Worm (Caenorhabditis elegans) whole organism, L4 larva: Measurements from ENCODE around the gene srh-41.

Experiments
- ama-1 ChIP-seq: fragments of 150-350 bp; optimal IDR thresholded peaks from 2 replicates; lab custom pipeline; 2014; ENCODE audit warnings: inconsistent platforms, mixed read lengths
- ceh-28 ChIP-seq: fragments of 150-350 bp; optimal IDR thresholded peaks from 2 replicates; lab custom pipeline; 2014; ENCODE audit warnings: missing biosample characterization, missing genetic modification reagents, missing genetic modification characterization
- dve-1 ChIP-seq: sonication (generic microtip); optimal IDR thresholded peaks from 2 replicates; lab custom pipeline; 2017; ENCODE audit warnings: antibody characterized with exemption, mild to moderate bottlenecking, missing genetic modification characterization, missing compliant biosample characterization; ENCODE audit not compliant: insufficient read depth
- lin-39 ChIP-seq: fragments of 150-350 bp; optimal IDR thresholded peaks from 2 replicates; lab custom pipeline; 2014; ENCODE audit warnings: missing biosample characterization, missing genetic modification reagents, missing genetic modification characterization
- nhr-25 ChIP-seq: sonication (generic microtip); optimal IDR thresholded peaks from 2 replicates; lab custom pipeline; 2017; ENCODE audit warnings: missing genetic modification characterization, mild to moderate bottlenecking, missing compliant biosample characterization, antibody characterized with exemption, moderate library complexity, borderline replicate concordance; ENCODE audit not compliant: insufficient read depth
- nhr-48 ChIP-seq: sonication (generic microtip); optimal IDR thresholded peaks from 2 replicates; lab custom pipeline; 2016; ENCODE audit warnings: mild to moderate bottlenecking, missing genetic modification characterization, missing compliant biosample characterization
- saeg-2 ChIP-seq: fragments of 200-800 bp; sonication (Bioruptor generic); IDR thresholded peaks from 2 replicates; pipeline ENCODE4 v1.3.6; 2022; ENCODE audit warnings: missing genetic modification reagents, missing genetic modification characterization, missing compliant biosample characterization
- unc-39 ChIP-seq: sonication (generic microtip); optimal IDR thresholded peaks from 2 replicates; lab custom pipeline; 2017; ENCODE audit warnings: missing biosample characterization, missing genetic modification characterization
- unc-62 ChIP-seq, 3 experiments: fragments of 150-350 bp in 1 of 3; sonication (generic microtip); optimal IDR thresholded peaks in 2 of 3; peaks in 1 of 3; 1 replicate in 1 of 3; 2 replicates in 2 of 3; lab custom pipeline; 2014 to 2017; ENCODE audit warnings: missing biosample characterization in 3 of 3, missing genetic modification characterization in 3 of 3, missing genetic modification reagents in 3 of 3, missing genotype in 1 of 3
- ztf-11 ChIP-seq: fragments of 150-350 bp; optimal IDR thresholded peaks from 2 replicates; lab custom pipeline; 2014; ENCODE audit warnings: missing biosample characterization, missing genetic modification characterization

ce11 chrII:14236569-14236968, 50.6 kb downstream of the srh-41 start:
- no peak for TF ChIP-seq nhr-25 (tag; lab: Kevin White, UChicago)
- no peak for TF ChIP-seq nhr-48 (tag; lab: Kevin White, UChicago)
- no peak for TF ChIP-seq saeg-2 (GFP tag; lab: Robert Waterston, UW)
- no peak for TF ChIP-seq dve-1 (tag; lab: Kevin White, UChicago)
- TF ChIP-seq ztf-11 (tag; lab: Kevin White, UChicago): no peak
- TF ChIP-seq lin-39 (tag; lab: Kevin White, UChicago): no peak
- no peak for TF ChIP-seq unc-39 (tag; lab: Kevin White, UChicago)
- TF ChIP-seq ama-1 (lab: Kevin White, UChicago): no peak
- TF ChIP-seq unc-62 (GFP tag; optimal IDR thresholded peaks at IDR 0.05 in 1 of 2; lab: Kevin White, UChicago): no peak
- no peak for TF ChIP-seq unc-62 (tag; optimal IDR thresholded peaks at IDR 0.05; lab: Kevin White, UChicago)
- TF ChIP-seq ceh-28 (tag; lab: Kevin White, UChicago): no peak
